Fruit fly (Drosophila melanogaster) whole organism, prepupa: ENCODE results near the gene Sap130.

Source experiments
- CG10631 ChIP-seq: fragments of 200-800 bp; sonication (Bioruptor generic); optimal IDR thresholded peaks from 2 replicates; lab custom pipeline; 2016; ENCODE audit warnings: missing biosample characterization, missing genetic modification characterization
- CG11294 ChIP-seq: fragments of 200-800 bp; sonication (Bioruptor generic); IDR thresholded peaks from 2 replicates; pipeline ENCODE4 v1.3.6; 2022; ENCODE audit warnings: missing biosample characterization, missing genetic modification characterization
- CG11762 ChIP-seq: fragments of 200-800 bp; sonication (Bioruptor generic); optimal IDR thresholded peaks from 3 replicates; lab custom pipeline; 2016; ENCODE audit warnings: missing biosample characterization, missing genetic modification characterization; ENCODE audit not compliant: insufficient read depth
- CG11902 ChIP-seq: fragments of 200-800 bp; sonication (Bioruptor generic); optimal IDR thresholded peaks from 3 replicates; lab custom pipeline; 2016; ENCODE audit warnings: missing biosample characterization, missing genetic modification characterization
- CG16779 ChIP-seq: fragments of 200-800 bp; sonication (Bioruptor generic); optimal IDR thresholded peaks from 3 replicates; lab custom pipeline; 2017; ENCODE audit warnings: missing biosample characterization, mild to moderate bottlenecking, missing genetic modification characterization
- CG34406 ChIP-seq: fragments of 200-800 bp; sonication (Bioruptor generic); optimal IDR thresholded peaks from 3 replicates; lab custom pipeline; 2016; ENCODE audit warnings: missing biosample characterization, missing genetic modification characterization
- CG8319 ChIP-seq: fragments of 200-800 bp; sonication (Bioruptor generic); optimal IDR thresholded peaks from 3 replicates; lab custom pipeline; 2016; ENCODE audit warnings: missing biosample characterization, missing genetic modification characterization
- Eip78C ChIP-seq: fragments of 200-800 bp; sonication (Bioruptor generic); peaks from one replicate; lab custom pipeline; 2016; ENCODE audit warnings: missing biosample characterization, missing genetic modification characterization
- Sox15 ChIP-seq: fragments of 200-800 bp; sonication (Bioruptor generic); optimal IDR thresholded peaks from 3 replicates; lab custom pipeline; 2016; ENCODE audit warnings: missing biosample characterization, missing genetic modification characterization
- dsx ChIP-seq: fragments of 200-800 bp; optimal IDR thresholded peaks from 3 replicates; lab custom pipeline; 2019; ENCODE audit warnings: missing biosample characterization, mild to moderate bottlenecking, missing genetic modification characterization, moderate library complexity; ENCODE audit not compliant: poor library complexity, severe bottlenecking
- svp ChIP-seq: fragments of 200-800 bp; sonication (Bioruptor generic); peaks from one replicate; lab custom pipeline; 2016; ENCODE audit warnings: missing biosample characterization, missing genetic modification characterization
- topi ChIP-seq: fragments of 200-800 bp; sonication (Bioruptor generic); optimal IDR thresholded peaks from 3 replicates; lab custom pipeline; 2016; ENCODE audit warnings: missing biosample characterization, missing genetic modification characterization
- vri ChIP-seq: fragments of 200-800 bp; sonication (Bioruptor generic); optimal IDR thresholded peaks from 3 replicates; lab custom pipeline; 2016; ENCODE audit warnings: missing biosample characterization, mild to moderate bottlenecking, missing genetic modification characterization

The Sap130 gene

DNA sequence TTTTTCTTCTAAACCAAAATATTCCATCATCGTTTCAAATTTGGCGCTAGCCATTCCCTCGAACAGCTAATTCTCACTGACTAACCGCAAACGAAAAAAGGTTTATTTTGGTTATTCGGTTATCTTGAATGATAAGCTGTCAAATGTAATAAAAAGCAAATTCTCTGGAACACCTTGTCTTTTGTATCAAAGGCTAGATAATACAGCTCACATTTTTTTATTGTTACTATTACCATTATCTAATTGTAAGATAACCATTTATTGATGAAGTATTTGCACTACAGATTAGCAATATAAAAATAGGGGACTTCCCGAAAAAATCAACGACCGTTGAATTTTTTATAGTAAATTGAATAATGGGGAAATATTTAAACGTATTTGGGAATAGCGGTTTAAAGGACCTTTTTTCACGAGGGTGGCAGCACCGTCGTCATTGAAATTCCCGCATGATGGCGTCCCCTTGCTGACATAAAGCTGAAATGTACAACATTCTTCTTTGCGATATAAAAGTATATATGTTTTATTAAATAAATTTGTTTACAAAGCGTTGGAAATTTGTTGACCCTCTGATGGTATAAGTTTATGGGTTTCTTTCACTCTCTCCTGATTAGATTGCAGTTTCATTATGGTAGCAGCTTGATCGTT is 55.7 kb downstream of the Sap130 start, which contains the start of gene CG32107:
Gene CG32107, minus strand, starts transcription at position 51 of the 645 bp plus-strand sequence.
- TF ChIP-seq CG11762 (GFP tag; lab: Kevin White, UChicago) (no peak), CG8319 (GFP tag; lab: Kevin White, UChicago) (no peak), svp (GFP tag; lab: Kevin White, UChicago) (no peak), CG10631 (GFP tag; lab: Kevin White, UChicago) (no peak), Sox15 (GFP tag; lab: Kevin White, UChicago) (no peak), dsx (GFP tag; lab: Kevin White, UChicago) (no peak), CG11294 (GFP tag; lab: Robert Waterston, UW) (no peak), Eip78C (peak; percentile 57), topi (no peak), vri (peak; percentile 52), CG16779 (tag; lab: Kevin White, UChicago) (no peak), CG11902 (no peak), CG34406 (GFP tag; lab: Kevin White, UChicago) (no peak)
- TF ChIP-seq, all 60 proteins: peak for 2
